Worm (Caenorhabditis elegans): ENCODE results near the gene H12D21.5.

DNA sequence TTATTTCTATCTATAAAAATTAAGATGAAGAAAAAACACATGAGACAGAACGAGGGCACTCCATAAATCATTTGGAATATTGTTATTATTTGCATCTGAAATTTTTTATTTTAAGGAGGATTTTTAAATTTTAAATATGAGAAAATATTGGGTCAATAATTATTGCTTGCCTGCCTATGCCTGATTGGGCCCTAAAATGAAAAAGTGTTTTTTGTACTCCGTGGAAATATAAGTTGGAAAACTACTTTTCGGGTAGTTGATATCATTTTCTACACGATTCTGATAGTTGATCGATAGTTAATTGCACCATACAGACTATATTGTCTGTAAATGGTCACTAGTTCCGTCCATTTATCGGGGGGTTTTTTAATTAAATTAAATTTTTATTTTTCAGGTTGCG lies 34.4 kb downstream of the H12D21.5 start, which contains the start of gene srg-55:
- TF ChIP-seq nhr-76 (tag; optimal IDR thresholded peaks at IDR 0.05) (no peak), nhr-47 (tag; optimal IDR thresholded peaks at IDR 0.05) (no peak), ztf-11 (tag; optimal IDR thresholded peaks at IDR 0.05) (no peak), lsy-2 (tag; optimal IDR thresholded peaks at IDR 0.05) (no peak), nhr-20 (tag; optimal IDR thresholded peaks at IDR 0.05) (no peak), jun-1 (tag; optimal IDR thresholded peaks at IDR 0.05) (no peak), C34B4.2 (tag; optimal IDR thresholded peaks at IDR 0.05) (no peak), unc-62 (GFP tag; optimal IDR thresholded peaks at IDR 0.05) (no peak)

Measured in whole organism, L1 larva.